Worm (Caenorhabditis elegans): ENCODE data around the gene srj-10.

The srj-10 gene

ce11 chrV:16023051-16023450, 50.7 kb downstream of the srj-10 start, which contains the start of gene cwc-15:
TSS of gene cwc-15 (plus strand) at chrV:16023351.
- TF ChIP-seq him-1 (tag; optimal IDR thresholded peaks at IDR 0.05), result no peak
- TF ChIP-seq dao-5 (tag; optimal IDR thresholded peaks at IDR 0.05), result no peak
- TF ChIP-seq W03F9.2 (tag; optimal IDR thresholded peaks at IDR 0.05), result no peak

All from whole organism, L4/young adult.